Fruit fly (Drosophila melanogaster) whole organism, embryonic: ENCODE data around the gene cmb.

Experiments
- BEAF-32 ChIP-seq: fragments of 200-800 bp; sonication (Bioruptor generic); optimal IDR thresholded peaks from 3 replicates; lab custom pipeline; 2017; ENCODE audit warnings: missing biosample characterization, missing genetic modification characterization, mild to moderate bottlenecking, moderate library complexity, missing genetic modification reagents
- Blimp-1 ChIP-seq: fragments of 200-800 bp; sonication (Bioruptor generic); optimal IDR thresholded peaks from 3 replicates; lab custom pipeline; 2018; ENCODE audit warnings: missing biosample characterization, missing genetic modification characterization, mild to moderate bottlenecking, moderate library complexity, missing genetic modification reagents
- Bteb2 ChIP-seq: fragments of 200-800 bp; sonication (Bioruptor generic); optimal IDR thresholded peaks from 2 replicates; lab custom pipeline; 2016; ENCODE audit warnings: missing biosample characterization, missing genetic modification characterization
- CG10565 ChIP-seq: fragments of 200-800 bp; sonication (Bioruptor generic); optimal IDR thresholded peaks from 3 replicates; lab custom pipeline; 2016; ENCODE audit warnings: missing biosample characterization, mild to moderate bottlenecking, missing genetic modification characterization
- CG11093 ChIP-seq: fragments of 200-800 bp; sonication (Bioruptor generic); IDR thresholded peaks from 3 replicates; pipeline ENCODE4 v1.3.6; 2022; ENCODE audit warnings: missing biosample characterization, missing genetic modification characterization
- CG12299 ChIP-seq: fragments of 200-800 bp; sonication (Bioruptor generic); optimal IDR thresholded peaks from 2 replicates; lab custom pipeline; 2018; ENCODE audit warnings: missing biosample characterization, mild to moderate bottlenecking, missing genetic modification characterization
- CG13424 ChIP-seq: fragments of 200-800 bp; sonication (Bioruptor generic); optimal IDR thresholded peaks from 2 replicates; lab custom pipeline; 2019; ENCODE audit warnings: missing biosample characterization, mild to moderate bottlenecking, missing genetic modification characterization, moderate library complexity
- CG13624 ChIP-seq: fragments of 200-800 bp; sonication (Bioruptor generic); optimal IDR thresholded peaks from 2 replicates; lab custom pipeline; 2016; ENCODE audit warnings: missing biosample characterization, missing genetic modification characterization
- CG15011 ChIP-seq: fragments of 200-800 bp; sonication (Bioruptor generic); optimal IDR thresholded peaks from 3 replicates; lab custom pipeline; 2018; ENCODE audit warnings: missing biosample characterization, mild to moderate bottlenecking, missing genetic modification characterization
- CG1603 ChIP-seq: fragments of 200-800 bp; sonication (Bioruptor generic); optimal IDR thresholded peaks from 2 replicates; lab custom pipeline; 2019; ENCODE audit warnings: missing biosample characterization, mild to moderate bottlenecking, missing genetic modification characterization, moderate library complexity
- CG17612 ChIP-seq: fragments of 200-800 bp; sonication (Bioruptor generic); IDR thresholded peaks from 2 replicates; pipeline ENCODE4 v1.3.6; 2022; ENCODE audit warnings: missing biosample characterization, missing genetic modification characterization
- CG17912 ChIP-seq: fragments of 200-800 bp; sonication (Bioruptor generic); optimal IDR thresholded peaks from 2 replicates; lab custom pipeline; 2018; ENCODE audit warnings: missing biosample characterization, mild to moderate bottlenecking, missing genetic modification characterization
- CG18476 ChIP-seq: fragments of 200-800 bp; sonication (Bioruptor generic); optimal IDR thresholded peaks from 2 replicates; lab custom pipeline; 2016; ENCODE audit warnings: missing biosample characterization, mild to moderate bottlenecking, missing genetic modification characterization
- CG18764 ChIP-seq: fragments of 200-800 bp; sonication (Bioruptor generic); optimal IDR thresholded peaks from 3 replicates; lab custom pipeline; 2016; ENCODE audit warnings: missing biosample characterization, missing genetic modification characterization
- CG2129 ChIP-seq: fragments of 200-800 bp; sonication (Bioruptor generic); IDR thresholded peaks from 2 replicates; pipeline ENCODE4 v1.3.6; 2022; ENCODE audit warnings: missing biosample characterization, missing genetic modification characterization; ENCODE audit not compliant: partially characterized antibody
- CG2202 ChIP-seq: fragments of 200-800 bp; sonication (Bioruptor generic); optimal IDR thresholded peaks from 2 replicates; lab custom pipeline; 2018; ENCODE audit warnings: missing biosample characterization, mild to moderate bottlenecking, missing genetic modification characterization
- CG33213 ChIP-seq: fragments of 200-800 bp; sonication (Bioruptor generic); optimal IDR thresholded peaks from 3 replicates; lab custom pipeline; 2016; ENCODE audit warnings: missing biosample characterization, missing genetic modification characterization
- CG3407 ChIP-seq: fragments of 200-800 bp; sonication (Bioruptor generic); optimal IDR thresholded peaks from 2 replicates; lab custom pipeline; 2018; ENCODE audit warnings: missing biosample characterization, mild to moderate bottlenecking, missing genetic modification characterization
- CG3995 ChIP-seq: fragments of 200-800 bp; sonication (Bioruptor generic); optimal IDR thresholded peaks from 3 replicates; lab custom pipeline; 2016; ENCODE audit warnings: missing biosample characterization, missing genetic modification characterization
- CG4282 ChIP-seq: fragments of 200-800 bp; sonication (Bioruptor generic); optimal IDR thresholded peaks from 2 replicates; lab custom pipeline; 2016; ENCODE audit warnings: missing biosample characterization, missing genetic modification characterization
- CG43689 ChIP-seq: fragments of 200-800 bp; sonication (Bioruptor generic); IDR thresholded peaks from 2 replicates; pipeline ENCODE4 v1.3.6; 2022; ENCODE audit warnings: missing biosample characterization, missing genetic modification characterization
- CG4617 ChIP-seq: fragments of 200-800 bp; sonication (Bioruptor generic); optimal IDR thresholded peaks from 3 replicates; lab custom pipeline; 2016; ENCODE audit warnings: missing biosample characterization, missing genetic modification characterization, borderline replicate concordance
- CG6689 ChIP-seq: fragments of 200-800 bp; sonication (Bioruptor generic); IDR thresholded peaks from 2 replicates; pipeline ENCODE4 v1.3.6; 2022; ENCODE audit warnings: missing biosample characterization, missing genetic modification characterization
- Gsc ChIP-seq: fragments of 200-800 bp; sonication (Bioruptor generic); IDR thresholded peaks from 2 replicates; pipeline ENCODE4 v1.3.6; 2022; ENCODE audit warnings: missing biosample characterization, missing genetic modification characterization
- HLH54F ChIP-seq: fragments of 200-800 bp; sonication (Bioruptor generic); optimal IDR thresholded peaks from 3 replicates; lab custom pipeline; 2016; ENCODE audit warnings: missing biosample characterization, missing genetic modification characterization
- Hand ChIP-seq: fragments of 200-800 bp; sonication (Bioruptor generic); optimal IDR thresholded peaks from 2 replicates; lab custom pipeline; 2017; ENCODE audit warnings: mild to moderate bottlenecking, missing biosample characterization, missing genetic modification reagents, missing genetic modification characterization
- Hey ChIP-seq: fragments of 200-800 bp; sonication (Bioruptor generic); optimal IDR thresholded peaks from 3 replicates; lab custom pipeline; 2018; ENCODE audit warnings: missing biosample characterization, mild to moderate bottlenecking, missing genetic modification characterization
- HmgZ ChIP-seq: fragments of 200-800 bp; sonication (Bioruptor generic); optimal IDR thresholded peaks from 2 replicates; lab custom pipeline; 2018; ENCODE audit warnings: missing biosample characterization, mild to moderate bottlenecking, missing genetic modification characterization
- Mad ChIP-seq: fragments of 200-800 bp; sonication (Bioruptor generic); optimal IDR thresholded peaks from 2 replicates; lab custom pipeline; 2016; ENCODE audit warnings: missing biosample characterization, missing genetic modification characterization
- Max ChIP-seq: fragments of 200-800 bp; sonication (Bioruptor generic); optimal IDR thresholded peaks from 2 replicates; lab custom pipeline; 2016; ENCODE audit warnings: missing biosample characterization, mild to moderate bottlenecking, missing genetic modification characterization
- Mrtf ChIP-seq: fragments of 200-800 bp; sonication (Bioruptor generic); IDR thresholded peaks from 3 replicates; pipeline ENCODE4 v1.3.6; 2022; ENCODE audit warnings: missing biosample characterization, missing genetic modification characterization
- Myb ChIP-seq: fragments of 200-800 bp; sonication (Bioruptor generic); optimal IDR thresholded peaks from 2 replicates; lab custom pipeline; 2016; ENCODE audit warnings: missing biosample characterization, missing genetic modification characterization
- Sox102F ChIP-seq: fragments of 200-800 bp; sonication (Bioruptor generic); optimal IDR thresholded peaks from 2 replicates; lab custom pipeline; 2018; ENCODE audit warnings: missing biosample characterization, mild to moderate bottlenecking, missing genetic modification characterization, moderate library complexity
- Sry-β ChIP-seq: fragments of 200-800 bp; sonication (Bioruptor generic); optimal IDR thresholded peaks from 2 replicates; lab custom pipeline; 2018; ENCODE audit warnings: missing biosample characterization, mild to moderate bottlenecking, missing genetic modification characterization, moderate library complexity
- ab ChIP-seq: fragments of 200-800 bp; sonication (Bioruptor generic); optimal IDR thresholded peaks from 2 replicates; lab custom pipeline; 2016; ENCODE audit warnings: missing biosample characterization, missing genetic modification characterization
- aop ChIP-seq: fragments of 200-800 bp; sonication (Bioruptor generic); IDR thresholded peaks from 2 replicates; pipeline ENCODE4 v1.3.6; 2022; ENCODE audit warnings: missing biosample characterization, missing genetic modification characterization
- az2 ChIP-seq: fragments of 200-800 bp; sonication (Bioruptor generic); optimal IDR thresholded peaks from 3 replicates; lab custom pipeline; 2016; ENCODE audit warnings: missing biosample characterization, missing genetic modification characterization
- bowl ChIP-seq: fragments of 200-800 bp; sonication (Bioruptor generic); IDR thresholded peaks from 2 replicates; pipeline ENCODE4 v1.3.6; 2022; ENCODE audit warnings: missing biosample characterization, missing genetic modification characterization
- cas ChIP-seq: fragments of 200-800 bp; sonication (Bioruptor generic); IDR thresholded peaks from 2 replicates; pipeline ENCODE4 v1.3.6; 2022; ENCODE audit warnings: missing biosample characterization, missing genetic modification characterization
- gro ChIP-seq: fragments of 200-800 bp; sonication (Bioruptor generic); optimal IDR thresholded peaks from 2 replicates; lab custom pipeline; 2016; ENCODE audit warnings: missing biosample characterization, missing genetic modification characterization
- insv ChIP-seq, 2 experiments: fragments of 200-800 bp; sonication (Bioruptor generic); optimal IDR thresholded peaks; 3 replicates each; lab custom pipeline; 2016 to 2018; ENCODE audit warnings: missing biosample characterization in 2 of 2, missing genetic modification characterization in 2 of 2
- mld ChIP-seq: fragments of 200-800 bp; sonication (Bioruptor generic); IDR thresholded peaks from 3 replicates; pipeline ENCODE4 v1.3.6; 2022; ENCODE audit warnings: missing biosample characterization, missing genetic modification characterization; ENCODE audit not compliant: partially characterized antibody
- seq ChIP-seq: fragments of 200-800 bp; sonication (Bioruptor generic); IDR thresholded peaks from 2 replicates; pipeline ENCODE4 v1.3.6; 2022; ENCODE audit warnings: missing biosample characterization, missing genetic modification characterization
- tap ChIP-seq: fragments of 200-800 bp; optimal IDR thresholded peaks from 3 replicates; lab custom pipeline; 2019; ENCODE audit warnings: missing biosample characterization, mild to moderate bottlenecking, missing genetic modification characterization, moderate library complexity
- tgo ChIP-seq: fragments of 200-800 bp; sonication (Bioruptor generic); IDR thresholded peaks from 3 replicates; pipeline ENCODE4 v1.3.6; 2022; ENCODE audit warnings: missing biosample characterization, missing genetic modification characterization
- tna ChIP-seq: fragments of 200-800 bp; sonication (Bioruptor generic); IDR thresholded peaks from 2 replicates; pipeline ENCODE4 v1.3.6; 2022; ENCODE audit warnings: missing biosample characterization, missing genetic modification characterization; ENCODE audit not compliant: partially characterized antibody
- twi ChIP-seq: fragments of 200-800 bp; optimal IDR thresholded peaks from 2 replicates; lab custom pipeline; 2019; ENCODE audit warnings: missing biosample characterization, mild to moderate bottlenecking, missing genetic modification characterization, moderate library complexity
- usp ChIP-seq: fragments of >200 bp; optimal IDR thresholded peaks from 2 replicates; lab custom pipeline; 2017; ENCODE audit warnings: missing biosample characterization, missing genetic modification characterization
- wek ChIP-seq: fragments of 200-800 bp; sonication (Bioruptor generic); optimal IDR thresholded peaks from 3 replicates; lab custom pipeline; 2018; ENCODE audit warnings: missing biosample characterization, mild to moderate bottlenecking, missing genetic modification characterization, moderate library complexity
- zfh1 ChIP-seq: fragments of 200-800 bp; sonication (Bioruptor generic); IDR thresholded peaks from 3 replicates; pipeline ENCODE4 v1.3.6; 2022; ENCODE audit warnings: missing biosample characterization, missing genetic modification characterization

Gene cmb

DNA sequence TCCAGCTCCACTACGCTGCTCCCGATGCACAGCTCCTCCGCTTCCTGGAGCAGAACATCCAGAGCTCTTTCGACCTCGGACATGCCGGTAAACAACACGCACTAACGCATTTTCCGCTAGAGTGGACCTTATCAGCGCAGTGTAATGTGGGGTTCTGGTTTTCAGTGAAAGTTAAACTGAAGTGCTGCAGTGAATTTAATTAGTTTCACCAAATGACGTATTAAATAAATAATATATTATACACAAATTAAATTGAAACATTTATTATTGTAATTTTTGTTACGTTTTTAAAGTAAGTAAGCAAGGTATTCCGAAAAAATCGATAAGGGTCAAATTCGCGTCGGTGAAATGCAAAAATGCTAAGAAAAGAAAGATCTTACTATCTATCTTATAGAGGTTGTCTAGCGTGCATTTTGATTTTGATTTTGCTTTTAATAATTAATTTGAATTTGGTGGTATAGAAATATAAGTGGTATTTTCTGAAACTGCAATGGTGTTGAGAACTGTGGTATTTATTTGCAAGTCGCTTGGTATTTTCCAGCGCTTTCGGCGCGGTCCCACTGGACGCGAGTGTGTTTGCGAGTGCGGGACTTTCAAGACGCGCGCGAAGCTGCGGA lies 7.9 kb downstream of the cmb start, which contains the start of the genes JMJD7 and CG10738 (continued):
- peak; percentile 42; the same call in 2 of the 3 replicates for TF ChIP-seq CG11093 (GFP tag; lab: Robert Waterston, UW)
- TF ChIP-seq CG2202 (tag; lab: Kevin White, UChicago), result no peak
- no peak for TF ChIP-seq Hey (tag; lab: Kevin White, UChicago)
- TF ChIP-seq CG3995 (GFP tag; lab: Kevin White, UChicago), result no peak
- peak; percentile 60 for TF ChIP-seq Mrtf (GFP tag; lab: Robert Waterston, UW)
- TF ChIP-seq HmgZ (tag; lab: Kevin White, UChicago), result peak; percentile 8
- TF ChIP-seq CG33213 (GFP tag; lab: Kevin White, UChicago), result no peak
- no peak for TF ChIP-seq Mad (GFP tag; lab: Kevin White, UChicago)
- no peak for TF ChIP-seq CG15011 (GFP tag; lab: Kevin White, UChicago)
- TF ChIP-seq tna (GFP tag; lab: Robert Waterston, UW), result no peak
- TF ChIP-seq Blimp-1 (GFP tag; lab: Kevin White, UChicago), result peak; percentile 80
- no peak for TF ChIP-seq CG12299
- TF ChIP-seq BEAF-32 (GFP tag; lab: Kevin White, UChicago), result peak; percentile 5
- TF ChIP-seq CG2129 (GFP tag; lab: Robert Waterston, UW), result no peak
- TF ChIP-seq CG3407, result no peak
- no peak for TF ChIP-seq CG4617 (GFP tag; lab: Kevin White, UChicago)
- peak; percentile 59; the same call in 1 of the 2 replicates for TF ChIP-seq aop (GFP tag; lab: Robert Waterston, UW)
- no peak for TF ChIP-seq CG1603
- TF ChIP-seq HLH54F (GFP tag; lab: Kevin White, UChicago), result no peak
- no peak for TF ChIP-seq wek (GFP tag; lab: Kevin White, UChicago)
- TF ChIP-seq Sry-β (GFP tag; lab: Kevin White, UChicago), result peak; percentile 32
- TF ChIP-seq tgo, result peak; percentile 62
- TF ChIP-seq CG13624 (GFP tag; lab: Kevin White, UChicago), result no peak
- peak; percentile 65 for TF ChIP-seq CG6689 (GFP tag; lab: Robert Waterston, UW)
- TF ChIP-seq CG17612 (GFP tag; lab: Robert Waterston, UW), result no peak
- TF ChIP-seq zfh1 (GFP tag; lab: Robert Waterston, UW), result peak; percentile 55; the same call in 1 of the 3 replicates
- TF ChIP-seq CG18764, result peak; percentile 73
- TF ChIP-seq Gsc (GFP tag; lab: Robert Waterston, UW), result no peak
- no peak for TF ChIP-seq mld (GFP tag; lab: Robert Waterston, UW)
- no peak for TF ChIP-seq CG43689 (GFP tag; lab: Robert Waterston, UW)
- TF ChIP-seq cas (GFP tag; lab: Robert Waterston, UW), result peak; percentile 53; the same call in 1 of the 2 replicates
- TF ChIP-seq Hand (GFP tag; lab: Kevin White, UChicago), result no peak
- peak; percentile 74 for TF ChIP-seq Max (GFP tag; lab: Kevin White, UChicago)
- no peak for TF ChIP-seq CG17912 (GFP tag; lab: Kevin White, UChicago)
- no peak for TF ChIP-seq gro (GFP tag; lab: Kevin White, UChicago)
- TF ChIP-seq Bteb2, result no peak
- TF ChIP-seq ab (GFP tag; lab: Kevin White, UChicago), result no peak
- no peak for TF ChIP-seq az2 (GFP tag; lab: Kevin White, UChicago)
- TF ChIP-seq CG13424 (tag; lab: Kevin White, UChicago), result peak; percentile 19
- TF ChIP-seq CG4282 (GFP tag; lab: Kevin White, UChicago), result no peak
- no peak for TF ChIP-seq insv (GFP tag; optimal IDR thresholded peaks at IDR 0.05; lab: Kevin White, UChicago)
- no peak for TF ChIP-seq usp (GFP tag; lab: Kevin White, UChicago)
- TF ChIP-seq Sox102F (GFP tag; lab: Kevin White, UChicago), result peak; percentile 8
- TF ChIP-seq tap, result peak; percentile 68
- no peak for TF ChIP-seq twi (tag; lab: Kevin White, UChicago)
- no peak for TF ChIP-seq CG10565 (GFP tag; lab: Kevin White, UChicago)
- no peak for TF ChIP-seq Myb (GFP tag; lab: Kevin White, UChicago)
- peak; percentile 36; the same call in 1 of the 2 replicates for TF ChIP-seq seq
- peak; percentile 15; the same call in 1 of the 2 replicates for TF ChIP-seq bowl (GFP tag; lab: Robert Waterston, UW)
- TF ChIP-seq CG18476 (GFP tag; lab: Kevin White, UChicago), result peak; percentile 51
